Worm (Caenorhabditis elegans) whole organism, L3 larva: ENCODE data around the gene C09F9.2.
A peak's percentile ranks its signal among the peaks of the same experiment; 100 is the strongest.

ENCODE experiments used
- R02D3.7 ChIP-seq: fragments of 150-350 bp; optimal IDR thresholded peaks from 2 replicates; lab custom pipeline; 2014; ENCODE audit warnings: missing biosample characterization, missing genetic modification characterization
- ZK546.5 ChIP-seq: sonication (generic microtip); optimal IDR thresholded peaks from 2 replicates; lab custom pipeline; 2017; ENCODE audit warnings: missing biosample characterization, missing genetic modification characterization
- aly-2 ChIP-seq: fragments of 150-350 bp; optimal IDR thresholded peaks from 2 replicates; lab custom pipeline; 2014; ENCODE audit warnings: missing biosample characterization, missing genetic modification characterization
- ama-1 ChIP-seq: fragments of 150-350 bp; optimal IDR thresholded peaks from 2 replicates; lab custom pipeline; 2018
- ceh-16 ChIP-seq: sonication (generic microtip); optimal IDR thresholded peaks from 2 replicates; lab custom pipeline; 2017; ENCODE audit warnings: missing biosample characterization, missing genetic modification characterization
- ceh-9 ChIP-seq: sonication (generic microtip); optimal IDR thresholded peaks from 2 replicates; lab custom pipeline; 2018; ENCODE audit warnings: missing biosample characterization, missing genetic modification characterization
- daf-12 ChIP-seq: fragments of 150-350 bp; optimal IDR thresholded peaks from 2 replicates; lab custom pipeline; 2014; ENCODE audit warnings: missing biosample characterization, missing genetic modification reagents, missing genetic modification characterization
- elt-1 ChIP-seq: fragments of 150-350 bp; optimal IDR thresholded peaks from 2 replicates; lab custom pipeline; 2014; ENCODE audit warnings: missing biosample characterization, missing genetic modification characterization
- elt-3 ChIP-seq, 3 experiments: fragments of 150-350 bp in 1 of 3; sonication (generic microtip) in 2 of 3; optimal IDR thresholded peaks; 2 replicates in 2 of 3; 4 replicates in 1 of 3; lab custom pipeline; 2014 to 2017; ENCODE audit warnings: missing biosample characterization in 3 of 3, missing genetic modification characterization in 3 of 3
- fkh-10 ChIP-seq: sonication (generic microtip); optimal IDR thresholded peaks from 2 replicates; lab custom pipeline; 2017; ENCODE audit warnings: missing biosample characterization, missing genetic modification reagents, missing genetic modification characterization
- hmg-11 ChIP-seq: sonication (generic microtip); optimal IDR thresholded peaks from 2 replicates; lab custom pipeline; 2016; ENCODE audit warnings: missing genetic modification characterization, missing compliant biosample characterization
- jun-1 ChIP-seq: fragments of 150-350 bp; optimal IDR thresholded peaks from 2 replicates; lab custom pipeline; 2014; ENCODE audit warnings: missing biosample characterization, missing genetic modification reagents, missing genetic modification characterization
- lin-39 ChIP-seq: fragments of 150-350 bp; optimal IDR thresholded peaks from 2 replicates; lab custom pipeline; 2018; ENCODE audit warnings: missing biosample characterization, missing genetic modification reagents, missing genetic modification characterization
- lsy-12 ChIP-seq: sonication (generic microtip); optimal IDR thresholded peaks from 2 replicates; lab custom pipeline; 2016; ENCODE audit warnings: mild to moderate bottlenecking, missing genetic modification characterization, missing compliant biosample characterization
- mdl-1 ChIP-seq: fragments of 150-350 bp; optimal IDR thresholded peaks from 2 replicates; lab custom pipeline; 2014; ENCODE audit warnings: missing biosample characterization, missing genetic modification characterization
- mml-1 ChIP-seq: fragments of 150-350 bp; sonication (generic microtip); optimal IDR thresholded peaks from 3 replicates; lab custom pipeline; 2014; ENCODE audit warnings: missing biosample characterization, missing genetic modification characterization
- nfya-1 ChIP-seq: sonication (generic microtip); optimal IDR thresholded peaks from 2 replicates; lab custom pipeline; 2017; ENCODE audit warnings: missing genetic modification characterization, mild to moderate bottlenecking, missing compliant biosample characterization, antibody characterized with exemption, moderate library complexity; ENCODE audit not compliant: insufficient read depth
- nhr-12 ChIP-seq: fragments of 150-350 bp; optimal IDR thresholded peaks from 2 replicates; lab custom pipeline; 2014; ENCODE audit warnings: missing biosample characterization, missing genetic modification characterization
- nhr-23 ChIP-seq: fragments of 150-350 bp; optimal IDR thresholded peaks from 2 replicates; lab custom pipeline; 2014; ENCODE audit warnings: missing biosample characterization, missing genetic modification reagents, missing genetic modification characterization
- nhr-25 ChIP-seq: sonication (generic microtip); optimal IDR thresholded peaks from 2 replicates; lab custom pipeline; 2017; ENCODE audit warnings: missing biosample characterization, missing genetic modification characterization
- nhr-28 ChIP-seq: fragments of 150-350 bp; optimal IDR thresholded peaks from 2 replicates; lab custom pipeline; 2014; ENCODE audit warnings: missing biosample characterization, missing genetic modification characterization
- nhr-43 ChIP-seq: sonication (generic microtip); optimal IDR thresholded peaks from 2 replicates; lab custom pipeline; 2016; ENCODE audit warnings: mild to moderate bottlenecking, missing genetic modification characterization, missing compliant biosample characterization; ENCODE audit not compliant: poor library complexity, severe bottlenecking
- nhr-67 ChIP-seq: fragments of 150-350 bp; optimal IDR thresholded peaks from 2 replicates; lab custom pipeline; 2014; ENCODE audit warnings: missing biosample characterization, missing genetic modification characterization
- nhr-77 ChIP-seq: fragments of 150-350 bp; optimal IDR thresholded peaks from 2 replicates; lab custom pipeline; 2014; ENCODE audit warnings: missing biosample characterization, missing genetic modification characterization
- pha-4 ChIP-seq: fragments of 150-350 bp; optimal IDR thresholded peaks from 2 replicates; lab custom pipeline; 2014; ENCODE audit warnings: missing biosample characterization, missing genetic modification reagents, missing genetic modification characterization
- pqm-1 ChIP-seq: fragments of 150-350 bp; optimal IDR thresholded peaks from 2 replicates; lab custom pipeline; 2017; ENCODE audit warnings: missing biosample characterization, missing genetic modification characterization, inconsistent platforms
- unc-39 ChIP-seq: sonication (generic microtip); optimal IDR thresholded peaks from 4 replicates; lab custom pipeline; 2017; ENCODE audit warnings: missing biosample characterization, missing genetic modification characterization
- zag-1 ChIP-seq: fragments of 150-350 bp; optimal IDR thresholded peaks from 2 replicates; lab custom pipeline; 2014; ENCODE audit warnings: missing biosample characterization, missing genetic modification characterization
- ztf-11 ChIP-seq: fragments of 150-350 bp; optimal IDR thresholded peaks from 2 replicates; lab custom pipeline; 2014; ENCODE audit warnings: missing biosample characterization, missing genetic modification characterization

The C09F9.2 gene

ce11 chrII:14700096-14700495, 5.2 kb upstream of the C09F9.2 start:
- peak; percentile 78 for TF ChIP-seq nhr-23 (tag; lab: Kevin White, UChicago)
- no peak for TF ChIP-seq mdl-1 (tag; lab: Kevin White, UChicago)

- TF ChIP-seq elt-3 (tag; optimal IDR thresholded peaks at IDR 0.05; lab: Kevin White, UChicago) (no peak), unc-39 (tag; lab: Kevin White, UChicago) (no peak), lin-39 (no peak), nhr-25 (tag; lab: Kevin White, UChicago) (no peak)
These were observed 3.7 kb upstream of the C09F9.2 start for ce11 chrII:14701581-14701980.

- TF ChIP-seq lsy-12 (tag; lab: Kevin White, UChicago) = peak; percentile 1
- TF ChIP-seq hmg-11 (tag; lab: Kevin White, UChicago) = no peak
- peak; percentile 11 for TF ChIP-seq nhr-23 (tag; lab: Kevin White, UChicago)
These were observed 1.9 kb upstream of the C09F9.2 start for ce11 chrII:14703232-14703926.

DNA sequence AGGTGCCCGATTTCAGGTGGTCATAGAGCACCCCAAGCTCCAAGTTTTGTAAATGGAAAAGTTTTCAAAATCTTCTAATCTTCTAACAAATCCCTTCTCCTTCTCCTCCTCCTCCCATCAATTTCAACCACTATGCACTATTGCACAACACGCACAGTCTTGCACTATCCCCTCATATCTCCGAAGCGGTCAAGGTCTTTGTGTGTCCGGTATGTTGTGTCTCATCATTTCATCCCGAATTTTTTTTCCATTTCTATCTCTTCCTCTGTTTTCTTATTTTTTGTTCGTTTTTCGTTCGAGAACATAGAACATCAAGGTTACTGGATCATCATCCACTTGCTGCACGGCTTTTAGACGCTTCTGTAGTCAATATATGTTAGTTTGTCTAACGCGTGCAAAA, 1.1 kb upstream of the C09F9.2 start:
- TF ChIP-seq ceh-9 (tag; lab: Kevin White, UChicago) = no peak
- TF ChIP-seq ztf-11 = no peak
- no peak for TF ChIP-seq daf-12 (tag; lab: Kevin White, UChicago)
- no peak for TF ChIP-seq elt-3 (tag; optimal IDR thresholded peaks at IDR 0.05; lab: Kevin White, UChicago)
- peak; percentile 68 for TF ChIP-seq nhr-23 (tag; lab: Kevin White, UChicago)
- no peak for TF ChIP-seq aly-2
- TF ChIP-seq zag-1 (tag; lab: Kevin White, UChicago) = no peak
- no peak for TF ChIP-seq pha-4
- TF ChIP-seq nhr-43 (tag; lab: Kevin White, UChicago) = peak; percentile 15
- no peak for TF ChIP-seq nfya-1 (tag; lab: Kevin White, UChicago)
- TF ChIP-seq nhr-28 (tag; lab: Kevin White, UChicago) = no peak
- no peak for TF ChIP-seq nhr-12 (tag; lab: Kevin White, UChicago)
- TF ChIP-seq R02D3.7 (tag; lab: Kevin White, UChicago) = no peak
- no peak for TF ChIP-seq ceh-16 (tag; lab: Kevin White, UChicago)
- no peak for TF ChIP-seq mml-1
- TF ChIP-seq ama-1 (lab: Kevin White, UChicago) = no peak
- TF ChIP-seq fkh-10 (GFP tag; lab: Kevin White, UChicago) = no peak

DNA sequence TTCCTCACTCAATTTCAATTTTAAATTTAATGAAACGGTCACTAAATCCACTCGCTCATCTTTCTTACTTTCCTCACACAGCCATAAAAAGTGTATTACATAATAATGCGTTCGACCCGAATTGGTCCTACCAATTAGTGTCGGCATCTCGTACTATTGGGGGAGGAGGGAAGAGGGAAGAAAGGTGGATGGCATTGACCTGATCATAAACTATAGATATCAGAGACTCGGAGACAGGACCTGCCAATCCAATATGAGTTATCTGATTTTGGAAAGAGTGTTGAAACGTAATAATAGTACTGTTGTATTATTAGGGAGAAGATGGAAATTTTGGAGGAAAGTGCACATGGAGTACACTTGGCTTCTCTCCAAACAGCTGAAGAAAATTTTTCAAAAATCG, 641 bp downstream of the C09F9.2 start:
- TF ChIP-seq hmg-11 (tag; lab: Kevin White, UChicago) = no peak
- TF ChIP-seq elt-1 (tag; lab: Kevin White, UChicago) = no peak
- no peak for TF ChIP-seq mdl-1 (tag; lab: Kevin White, UChicago)
- TF ChIP-seq nhr-23 (tag; lab: Kevin White, UChicago) = peak; percentile 2
- TF ChIP-seq, all 47 proteins: peak for 1

DNA sequence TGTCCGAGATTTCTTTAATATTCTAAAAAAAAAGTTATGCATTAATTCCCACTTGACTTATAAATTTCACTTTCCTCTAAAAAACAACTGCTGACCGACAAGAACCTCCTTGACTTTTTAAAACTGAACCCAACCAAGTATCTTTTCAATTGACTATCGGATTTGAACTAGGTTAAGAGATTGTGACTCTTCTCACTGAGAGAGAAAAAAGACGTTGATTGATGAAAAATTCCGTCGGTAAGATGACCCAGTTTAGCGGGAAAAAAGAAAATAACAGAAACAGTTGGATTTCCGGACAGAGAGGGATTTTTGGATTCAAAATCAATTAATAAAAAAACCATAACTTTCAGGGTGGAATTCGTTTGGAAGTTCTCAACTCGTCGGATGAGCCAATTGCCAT, 1.2 kb downstream of the C09F9.2 start:
- TF ChIP-seq ceh-16 (tag; lab: Kevin White, UChicago) = no peak
- peak; percentile 62 for TF ChIP-seq nhr-23 (tag; lab: Kevin White, UChicago)

DNA sequence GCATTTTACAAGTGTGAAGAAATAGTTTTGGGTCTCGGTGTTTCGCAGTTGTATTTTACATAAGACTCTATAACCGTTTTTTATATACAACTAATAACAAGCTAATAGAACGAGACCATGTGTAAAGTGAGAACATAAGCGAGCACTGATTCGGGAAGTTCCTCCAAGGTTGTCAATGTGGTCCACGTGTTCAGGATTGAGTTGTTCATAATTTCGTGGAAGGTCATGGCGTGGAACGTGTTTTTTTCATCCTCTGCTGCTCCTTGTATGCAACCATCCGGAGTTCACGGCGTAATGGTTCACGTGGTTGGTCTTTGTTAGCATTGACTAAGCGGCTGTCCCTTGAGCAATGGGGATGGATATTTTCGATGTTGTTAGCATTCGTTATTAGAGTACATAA, 22.8 kb downstream of the C09F9.2 start:
- no peak for TF ChIP-seq pqm-1 (tag; lab: Kevin White, UChicago)
- TF ChIP-seq jun-1 (tag; lab: Kevin White, UChicago) = no peak
- no peak for TF ChIP-seq nhr-12 (tag; lab: Kevin White, UChicago)
- no peak for TF ChIP-seq nhr-28 (tag; lab: Kevin White, UChicago)
- no peak for TF ChIP-seq nhr-67
- TF ChIP-seq ama-1 (lab: Kevin White, UChicago) = no peak
- TF ChIP-seq mdl-1 (tag; lab: Kevin White, UChicago) = no peak
- no peak for TF ChIP-seq aly-2
- TF ChIP-seq nhr-43 (tag; lab: Kevin White, UChicago) = no peak
- TF ChIP-seq ZK546.5 (tag; lab: Kevin White, UChicago) = no peak
- TF ChIP-seq nhr-77 (tag; lab: Kevin White, UChicago) = no peak
- no peak for TF ChIP-seq ceh-16 (tag; lab: Kevin White, UChicago)
